Fruit fly (Drosophila melanogaster) whole organism, embryonic: ENCODE measurements around the gene CSN1b.

Experiments
- Ada2b ChIP-seq: fragments of 200-800 bp; sonication (Bioruptor generic); IDR thresholded peaks from 2 replicates; pipeline ENCODE4 v1.3.6; 2022; ENCODE audit warnings: missing biosample characterization, missing genetic modification characterization
- B-H2 ChIP-seq: fragments of 200-800 bp; sonication (Bioruptor generic); optimal IDR thresholded peaks from 2 replicates; lab custom pipeline; 2018; ENCODE audit warnings: missing biosample characterization, mild to moderate bottlenecking, missing genetic modification characterization
- BEAF-32 ChIP-seq: fragments of 200-800 bp; sonication (Bioruptor generic); optimal IDR thresholded peaks from 3 replicates; lab custom pipeline; 2017; ENCODE audit warnings: missing biosample characterization, missing genetic modification characterization, mild to moderate bottlenecking, moderate library complexity, missing genetic modification reagents
- CG10543 ChIP-seq: fragments of 200-800 bp; sonication (Bioruptor generic); optimal IDR thresholded peaks from 3 replicates; lab custom pipeline; 2017; ENCODE audit warnings: missing biosample characterization, mild to moderate bottlenecking, missing genetic modification characterization, moderate library complexity
- CG10979 ChIP-seq: fragments of 200-800 bp; sonication (Bioruptor generic); optimal IDR thresholded peaks from 2 replicates; lab custom pipeline; 2018; ENCODE audit warnings: missing biosample characterization, mild to moderate bottlenecking, missing genetic modification characterization, moderate library complexity
- CG11504 ChIP-seq: fragments of 200-800 bp; sonication (Bioruptor generic); optimal IDR thresholded peaks from 3 replicates; lab custom pipeline; 2019; ENCODE audit warnings: missing biosample characterization, mild to moderate bottlenecking, missing genetic modification characterization, moderate library complexity
- CG11696 ChIP-seq: fragments of 200-800 bp; sonication (Bioruptor generic); IDR thresholded peaks from 2 replicates; pipeline ENCODE4 v1.3.6; 2022; ENCODE audit warnings: missing biosample characterization, missing genetic modification characterization
- CG12744 ChIP-seq: fragments of 200-800 bp; sonication (Bioruptor generic); optimal IDR thresholded peaks from 2 replicates; lab custom pipeline; 2016; ENCODE audit warnings: missing biosample characterization, missing genetic modification characterization
- CG13296 ChIP-seq: fragments of 200-800 bp; sonication (Bioruptor generic); optimal IDR thresholded peaks from 3 replicates; lab custom pipeline; 2018; ENCODE audit warnings: missing biosample characterization, mild to moderate bottlenecking, missing genetic modification characterization
- CG15269 ChIP-seq: fragments of 200-800 bp; sonication (Bioruptor generic); optimal IDR thresholded peaks from 2 replicates; lab custom pipeline; 2018; ENCODE audit warnings: missing biosample characterization, mild to moderate bottlenecking, missing genetic modification characterization, moderate library complexity
- CG17359 ChIP-seq: fragments of 200-800 bp; sonication (Bioruptor generic); optimal IDR thresholded peaks from 3 replicates; lab custom pipeline; 2018; ENCODE audit warnings: missing biosample characterization, mild to moderate bottlenecking, missing genetic modification characterization, moderate library complexity
- CG2199 ChIP-seq: fragments of 200-800 bp; sonication (Bioruptor generic); IDR thresholded peaks from 3 replicates; pipeline ENCODE4 v1.3.6; 2022; ENCODE audit warnings: missing biosample characterization, missing genetic modification characterization
- CG2678 ChIP-seq: fragments of 200-800 bp; sonication (Bioruptor generic); optimal IDR thresholded peaks from 3 replicates; lab custom pipeline; 2019; ENCODE audit warnings: missing biosample characterization, mild to moderate bottlenecking, missing genetic modification characterization, moderate library complexity
- CG34376 ChIP-seq: fragments of 200-800 bp; sonication (Bioruptor generic); optimal IDR thresholded peaks from 2 replicates; lab custom pipeline; 2018; ENCODE audit warnings: missing biosample characterization, mild to moderate bottlenecking, missing genetic modification characterization
- CG7786 ChIP-seq: fragments of 200-800 bp; sonication (Bioruptor generic); optimal IDR thresholded peaks from 2 replicates; lab custom pipeline; 2016; ENCODE audit warnings: missing biosample characterization, missing genetic modification characterization
- CG9609 ChIP-seq: fragments of 200-800 bp; sonication (Bioruptor generic); optimal IDR thresholded peaks from 3 replicates; lab custom pipeline; 2016; ENCODE audit warnings: missing biosample characterization, missing genetic modification characterization
- Chrac-16 ChIP-seq: fragments of 200-800 bp; sonication (Bioruptor generic); optimal IDR thresholded peaks from 3 replicates; lab custom pipeline; 2016; ENCODE audit warnings: missing biosample characterization, missing genetic modification characterization
- D ChIP-seq, 2 experiments: fragments of 200-800 bp in 1 of 2; fragments of >200 bp in 1 of 2; sonication (Bioruptor generic) in 1 of 2; optimal IDR thresholded peaks; 2 replicates in 1 of 2; 3 replicates in 1 of 2; lab custom pipeline; 2017; ENCODE audit warnings: mild to moderate bottlenecking in 1 of 2, missing biosample characterization in 1 of 2, missing genetic modification characterization in 1 of 2, missing genetic modification reagents in 1 of 2
- E2f2 ChIP-seq: fragments of 200-800 bp; sonication (Bioruptor generic); IDR thresholded peaks from 2 replicates; pipeline ENCODE4 v1.3.6; 2022; ENCODE audit warnings: missing biosample characterization, missing genetic modification characterization
- HmgZ ChIP-seq: fragments of 200-800 bp; sonication (Bioruptor generic); optimal IDR thresholded peaks from 2 replicates; lab custom pipeline; 2018; ENCODE audit warnings: missing biosample characterization, mild to moderate bottlenecking, missing genetic modification characterization
- Lim3 ChIP-seq: fragments of 200-800 bp; sonication (Bioruptor generic); IDR thresholded peaks from 2 replicates; pipeline ENCODE4 v1.3.6; 2022; ENCODE audit warnings: missing biosample characterization, missing genetic modification characterization
- PHDP ChIP-seq: fragments of 200-800 bp; sonication (Bioruptor generic); optimal IDR thresholded peaks from 3 replicates; lab custom pipeline; 2018; ENCODE audit warnings: missing biosample characterization, mild to moderate bottlenecking, missing genetic modification characterization, moderate library complexity
- Side ChIP-seq: fragments of 200-800 bp; sonication (Bioruptor generic); optimal IDR thresholded peaks from 2 replicates; lab custom pipeline; 2016; ENCODE audit warnings: missing biosample characterization, missing genetic modification characterization
- Usf ChIP-seq: fragments of 200-800 bp; sonication (Bioruptor generic); optimal IDR thresholded peaks from 2 replicates; lab custom pipeline; 2017; ENCODE audit warnings: missing genotype, missing biosample characterization, missing genetic modification characterization
- abd-A ChIP-seq: fragments of 200-800 bp; sonication (Bioruptor generic); optimal IDR thresholded peaks from 3 replicates; lab custom pipeline; 2019; ENCODE audit warnings: missing biosample characterization, mild to moderate bottlenecking, missing genetic modification characterization, moderate library complexity
- chinmo ChIP-seq: fragments of 200-800 bp; sonication (Bioruptor generic); IDR thresholded peaks from 4 replicates; pipeline ENCODE4 v1.3.6; 2022; ENCODE audit warnings: missing biosample characterization, missing genetic modification characterization; ENCODE audit not compliant: partially characterized antibody
- crp ChIP-seq, 2 experiments: fragments of 200-800 bp; sonication (Bioruptor generic); optimal IDR thresholded peaks; 2 replicates in 1 of 2; 3 replicates in 1 of 2; lab custom pipeline; 2017; ENCODE audit warnings: missing biosample characterization in 2 of 2, missing genetic modification characterization in 2 of 2, mild to moderate bottlenecking in 1 of 2, moderate library complexity in 1 of 2
- cwo ChIP-seq: fragments of 200-800 bp; sonication (Bioruptor generic); optimal IDR thresholded peaks from 3 replicates; lab custom pipeline; 2017; ENCODE audit warnings: missing biosample characterization, missing genetic modification characterization, mild to moderate bottlenecking, moderate library complexity, missing genetic modification reagents
- dati ChIP-seq: fragments of 200-800 bp; sonication (Bioruptor generic); IDR thresholded peaks from 2 replicates; pipeline ENCODE4 v1.3.6; 2022; ENCODE audit warnings: missing biosample characterization, missing genetic modification characterization
- eve ChIP-seq, 2 experiments: fragments of >200 bp; optimal IDR thresholded peaks; 2 replicates each; lab custom pipeline; 2017; ENCODE audit warnings: missing biosample characterization in 2 of 2, missing genetic modification characterization in 2 of 2
- ewg ChIP-seq: fragments of 200-800 bp; sonication (Bioruptor generic); optimal IDR thresholded peaks from 3 replicates; lab custom pipeline; 2017; ENCODE audit warnings: mild to moderate bottlenecking, missing biosample characterization, missing genetic modification reagents, missing genetic modification characterization
- hkb ChIP-seq, 2 experiments: fragments of 200-800 bp in 1 of 2; fragments of >200 bp in 1 of 2; sonication (Bioruptor generic) in 1 of 2; IDR thresholded peaks in 1 of 2; optimal IDR thresholded peaks in 1 of 2; 2 replicates each; pipeline versions ENCODE4 v1.3.6 to Lab custom; 2017 to 2022; ENCODE audit warnings: missing biosample characterization in 1 of 2, missing genetic modification characterization in 1 of 2
- lab ChIP-seq: fragments of 200-800 bp; sonication (Bioruptor generic); optimal IDR thresholded peaks from 3 replicates; lab custom pipeline; 2017; ENCODE audit warnings: missing biosample characterization, missing genetic modification characterization, mild to moderate bottlenecking, moderate library complexity, missing genetic modification reagents
- luna ChIP-seq: fragments of 200-800 bp; sonication (Bioruptor generic); optimal IDR thresholded peaks from 2 replicates; lab custom pipeline; 2016; ENCODE audit warnings: missing biosample characterization, missing genetic modification characterization
- pb ChIP-seq: fragments of 200-800 bp; sonication (Bioruptor generic); optimal IDR thresholded peaks from 3 replicates; lab custom pipeline; 2016; ENCODE audit warnings: missing biosample characterization, missing genetic modification characterization
- sc ChIP-seq, 3 experiments: fragments of >200 bp in 2 of 3; fragments of 200-800 bp in 1 of 3; sonication (Bioruptor generic) in 1 of 3; optimal IDR thresholded peaks; 2 replicates in 2 of 3; 3 replicates in 1 of 3; lab custom pipeline; 2017; ENCODE audit warnings: mild to moderate bottlenecking in 1 of 3, missing biosample characterization in 1 of 3, missing genetic modification characterization in 1 of 3, missing genetic modification reagents in 1 of 3
- sd ChIP-seq: fragments of 200-800 bp; sonication (Bioruptor generic); optimal IDR thresholded peaks from 3 replicates; lab custom pipeline; 2018; ENCODE audit warnings: missing biosample characterization, mild to moderate bottlenecking, missing genetic modification characterization, moderate library complexity
- sens ChIP-seq: fragments of 200-800 bp; sonication (Bioruptor generic); peaks from one replicate; lab custom pipeline; 2016; ENCODE audit warnings: missing biosample characterization, missing genetic modification characterization
- seq ChIP-seq: fragments of 200-800 bp; sonication (Bioruptor generic); IDR thresholded peaks from 2 replicates; pipeline ENCODE4 v1.3.6; 2022; ENCODE audit warnings: missing biosample characterization, missing genetic modification characterization
- so ChIP-seq: fragments of 200-800 bp; sonication (Bioruptor generic); IDR thresholded peaks from 3 replicates; pipeline ENCODE4 v1.3.6; 2022; ENCODE audit warnings: missing biosample characterization, missing genetic modification characterization
- sug ChIP-seq: fragments of 200-800 bp; optimal IDR thresholded peaks from 2 replicates; lab custom pipeline; 2019; ENCODE audit warnings: missing biosample characterization, mild to moderate bottlenecking, missing genetic modification characterization, moderate library complexity

The CSN1b gene

dm6 chr3L:18895079-18895478, 9.7 kb downstream of the CSN1b start (continued):
- TF ChIP-seq CG11504 (tag; lab: Kevin White, UChicago) (no peak), CG12744 (no peak), CG13296 (GFP tag; lab: Kevin White, UChicago) (peak; percentile 47), lab (GFP tag; lab: Kevin White, UChicago) (peak; percentile 55), sd (peak; percentile 72), sc (optimal IDR thresholded peaks at IDR 0.05; lab: Kevin White, UChicago) (no peak), sc (GFP tag; optimal IDR thresholded peaks at IDR 0.05; lab: Kevin White, UChicago) (no peak), Usf (no peak), dati (no peak), Side (no peak), luna (GFP tag; lab: Kevin White, UChicago) (no peak), D (optimal IDR thresholded peaks at IDR 0.05; lab: Kevin White, UChicago) (no peak), D (GFP tag; optimal IDR thresholded peaks at IDR 0.05; lab: Kevin White, UChicago) (no peak), CG2199 (peak; percentile 45; the same call in 1 of the 3 replicates), sug (tag; lab: Kevin White, UChicago) (peak; percentile 80), crp (GFP tag; optimal IDR thresholded peaks at IDR 0.05; lab: Kevin White, UChicago) (no peak), CG9609 (GFP tag; lab: Kevin White, UChicago) (no peak), E2f2 (no peak), sens (GFP tag; lab: Kevin White, UChicago) (peak; percentile 52), CG11696 (GFP tag; lab: Robert Waterston, UW) (no peak), PHDP (tag; lab: Kevin White, UChicago) (peak; percentile 1), ewg (GFP tag; lab: Kevin White, UChicago) (no peak), Ada2b (GFP tag; lab: Robert Waterston, UW) (no peak), CG15269 (tag; lab: Kevin White, UChicago) (peak; percentile 5), hkb (optimal IDR thresholded peaks at IDR 0.05; lab: Kevin White, UChicago) (no peak), hkb (GFP tag; IDR thresholded peaks at IDR 0.05; lab: Robert Waterston, UW) (0 out of 2 replicates have a peak, but pooled peaks have one; percentile 16), CG10543 (GFP tag; lab: Kevin White, UChicago) (peak; percentile 21), B-H2 (GFP tag; lab: Kevin White, UChicago) (peak; percentile 60), eve (GFP tag; optimal IDR thresholded peaks at IDR 0.05; lab: Kevin White, UChicago) (no peak), Lim3 (no peak), cwo (peak; percentile 70), Chrac-16 (GFP tag; lab: Kevin White, UChicago) (no peak), seq (GFP tag; lab: Robert Waterston, UW) (no peak), CG17359 (tag; lab: Kevin White, UChicago) (peak; percentile 31), CG2678 (peak; percentile 9), so (GFP tag; lab: Robert Waterston, UW) (0 out of 3 replicates have a peak, but pooled peaks have one; percentile 22), abd-A (tag; lab: Kevin White, UChicago) (peak; percentile 40), CG34376 (peak; percentile 71), CG7786 (GFP tag; lab: Kevin White, UChicago) (no peak), HmgZ (peak; percentile 26), BEAF-32 (GFP tag; lab: Kevin White, UChicago) (no peak), pb (no peak), chinmo (peak; percentile 70; the same call in 1 of the 4 replicates), CG10979 (tag; lab: Kevin White, UChicago) (no peak)
